Worm (Caenorhabditis elegans) whole organism, L1 larva: ENCODE data around the gene T25B9.12.

Experiments
- C04F5.9 ChIP-seq: sonication (generic microtip); optimal IDR thresholded peaks from 2 replicates; lab custom pipeline; 2016; ENCODE audit warnings: missing genetic modification characterization, missing compliant biosample characterization
- C16A3.4 ChIP-seq: fragments of 150-350 bp; optimal IDR thresholded peaks from 2 replicates; lab custom pipeline; 2014; ENCODE audit warnings: missing biosample characterization, missing genetic modification characterization
- F16B12.6 ChIP-seq: fragments of 150-350 bp; optimal IDR thresholded peaks from 2 replicates; lab custom pipeline; 2014; ENCODE audit warnings: missing biosample characterization, missing genetic modification characterization
- aly-2 ChIP-seq: fragments of 150-350 bp; optimal IDR thresholded peaks from 2 replicates; lab custom pipeline; 2014; ENCODE audit warnings: missing biosample characterization, missing genetic modification characterization
- ceh-8 ChIP-seq: fragments of 200-800 bp; sonication (Bioruptor generic); optimal IDR thresholded peaks from 2 replicates; lab custom pipeline; 2018; ENCODE audit warnings: mild to moderate bottlenecking, missing genetic modification characterization, moderate library complexity, missing compliant biosample characterization
- ceh-88 ChIP-seq: fragments of 200-800 bp; sonication (Bioruptor generic); IDR thresholded peaks from 2 replicates; pipeline ENCODE4 v1.3.6; 2022; ENCODE audit warnings: missing genetic modification characterization, missing compliant biosample characterization
- ceh-90 ChIP-seq: sonication (generic microtip); optimal IDR thresholded peaks from 2 replicates; lab custom pipeline; 2016; ENCODE audit warnings: missing genetic modification characterization, missing compliant biosample characterization
- efl-1 ChIP-seq, 4 experiments: fragments of 150-350 bp; optimal IDR thresholded peaks in 3 of 4; peaks in 1 of 4; 1 replicate in 1 of 4; 2 replicates in 3 of 4; lab custom pipeline; 2014; ENCODE audit warnings: missing biosample characterization in 2 of 4, missing genetic modification characterization in 2 of 4, missing genetic modification reagents in 2 of 4
- efl-3 ChIP-seq: fragments of 200-800 bp; sonication (Bioruptor generic); optimal IDR thresholded peaks from 2 replicates; lab custom pipeline; 2018; ENCODE audit warnings: mild to moderate bottlenecking, missing genetic modification characterization, missing compliant biosample characterization
- elt-2 ChIP-seq: sonication (generic microtip); optimal IDR thresholded peaks from 2 replicates; lab custom pipeline; 2016; ENCODE audit warnings: missing genetic modification characterization, mild to moderate bottlenecking, inconsistent platforms, missing compliant biosample characterization, missing genetic modification reagents
- elt-3 ChIP-seq, 6 experiments: fragments of 150-350 bp in 1 of 6; sonication (generic microtip); optimal IDR thresholded peaks; 2 replicates each; lab custom pipeline; 2017 to 2018; ENCODE audit warnings: missing biosample characterization in 6 of 6, missing genetic modification characterization in 6 of 6, inconsistent platforms in 1 of 6
- ets-5 ChIP-seq: fragments of 200-800 bp; sonication (Bioruptor generic); IDR thresholded peaks from 2 replicates; pipeline ENCODE4 v1.3.6; 2022; ENCODE audit warnings: missing genetic modification characterization, missing compliant biosample characterization
- fkh-10 ChIP-seq: sonication (generic microtip); optimal IDR thresholded peaks from 2 replicates; lab custom pipeline; 2017; ENCODE audit warnings: missing biosample characterization, missing genetic modification reagents, missing genetic modification characterization
- fkh-4 ChIP-seq: sonication (generic microtip); optimal IDR thresholded peaks from 2 replicates; lab custom pipeline; 2016; ENCODE audit warnings: missing compliant biosample characterization, missing genetic modification characterization, borderline replicate concordance
- fkh-8 ChIP-seq: sonication (generic microtip); optimal IDR thresholded peaks from 2 replicates; lab custom pipeline; 2016; ENCODE audit warnings: mild to moderate bottlenecking, missing genetic modification characterization, missing compliant biosample characterization
- fos-1 ChIP-seq: fragments of 150-350 bp; optimal IDR thresholded peaks from 2 replicates; lab custom pipeline; 2014; ENCODE audit warnings: missing biosample characterization, missing genetic modification characterization
- hlh-17 ChIP-seq: fragments of 200-800 bp; sonication (Bioruptor generic); optimal IDR thresholded peaks from 2 replicates; lab custom pipeline; 2018; ENCODE audit warnings: missing genetic modification characterization, mild to moderate bottlenecking, missing compliant biosample characterization, moderate library complexity, borderline replicate concordance
- isw-1 ChIP-seq: fragments of 200-800 bp; sonication (Bioruptor generic); IDR thresholded peaks from 2 replicates; pipeline ENCODE4 v1.3.6; 2022; ENCODE audit warnings: missing genetic modification characterization, missing compliant biosample characterization
- jun-1 ChIP-seq: fragments of 150-350 bp; optimal IDR thresholded peaks from 2 replicates; lab custom pipeline; 2014; ENCODE audit warnings: missing biosample characterization, missing genetic modification reagents, missing genetic modification characterization
- lin-14 ChIP-seq: fragments of 200-800 bp; sonication (Bioruptor generic); optimal IDR thresholded peaks from 2 replicates; lab custom pipeline; 2018; ENCODE audit warnings: mild to moderate bottlenecking, missing genetic modification characterization, moderate library complexity, missing compliant biosample characterization
- lin-15B ChIP-seq: fragments of 150-350 bp; sonication (generic microtip); optimal IDR thresholded peaks from 3 replicates; lab custom pipeline; 2014; ENCODE audit warnings: missing biosample characterization, missing genetic modification characterization
- lin-35 ChIP-seq, 2 experiments: fragments of 150-350 bp; optimal IDR thresholded peaks; 2 replicates each; lab custom pipeline; 2014; ENCODE audit warnings: missing biosample characterization in 2 of 2, missing genetic modification characterization in 2 of 2, missing genetic modification reagents in 2 of 2
- lin-39 ChIP-seq: fragments of 150-350 bp; optimal IDR thresholded peaks from 2 replicates; lab custom pipeline; 2014; ENCODE audit warnings: missing biosample characterization, missing genetic modification reagents, missing genetic modification characterization
- mab-9 ChIP-seq: fragments of 200-800 bp; sonication (Bioruptor generic); IDR thresholded peaks from 2 replicates; pipeline ENCODE4 v1.3.6; 2022; ENCODE audit warnings: missing genetic modification reagents, missing genetic modification characterization, missing compliant biosample characterization
- mdl-1 ChIP-seq, 2 experiments: fragments of 150-350 bp; optimal IDR thresholded peaks; 2 replicates each; lab custom pipeline; 2014 to 2017; ENCODE audit warnings: missing biosample characterization in 2 of 2, missing genetic modification characterization in 2 of 2, inconsistent platforms in 1 of 2
- nhr-11 ChIP-seq: fragments of 150-350 bp; optimal IDR thresholded peaks from 2 replicates; lab custom pipeline; 2014; ENCODE audit warnings: missing biosample characterization, missing genetic modification characterization
- nhr-19 ChIP-seq: fragments of 200-800 bp; sonication (Bioruptor generic); conservative IDR thresholded peaks from 2 replicates; pipeline ENCODE4 v1.3.6; 2022; ENCODE audit warnings: missing genetic modification characterization, missing compliant biosample characterization
- nhr-20 ChIP-seq: sonication (generic microtip); optimal IDR thresholded peaks from 2 replicates; lab custom pipeline; 2016; ENCODE audit warnings: mild to moderate bottlenecking, missing genetic modification characterization, missing compliant biosample characterization
- nhr-28 ChIP-seq: fragments of 150-350 bp; optimal IDR thresholded peaks from 2 replicates; lab custom pipeline; 2014; ENCODE audit warnings: missing biosample characterization, missing genetic modification characterization
- nhr-47 ChIP-seq: sonication (generic microtip); optimal IDR thresholded peaks from 2 replicates; lab custom pipeline; 2016; ENCODE audit warnings: mild to moderate bottlenecking, missing genetic modification characterization, moderate library complexity, missing compliant biosample characterization
- nhr-71 ChIP-seq: sonication (generic microtip); optimal IDR thresholded peaks from 2 replicates; lab custom pipeline; 2016; ENCODE audit warnings: mild to moderate bottlenecking, missing genetic modification characterization, moderate library complexity, missing compliant biosample characterization
- nhr-77 ChIP-seq: fragments of 150-350 bp; optimal IDR thresholded peaks from 2 replicates; lab custom pipeline; 2014; ENCODE audit warnings: missing biosample characterization, missing genetic modification characterization
- nhr-85 ChIP-seq: sonication (generic microtip); peaks from one replicate; lab custom pipeline; 2016; ENCODE audit warnings: missing genetic modification characterization, inconsistent platforms, missing compliant biosample characterization
- pqm-1 ChIP-seq: sonication (generic microtip); optimal IDR thresholded peaks from 3 replicates; lab custom pipeline; 2017; ENCODE audit warnings: missing biosample characterization, missing genetic modification characterization
- rnt-1 ChIP-seq: sonication (generic microtip); optimal IDR thresholded peaks from 2 replicates; lab custom pipeline; 2016; ENCODE audit warnings: mild to moderate bottlenecking, missing genetic modification characterization, moderate library complexity, missing compliant biosample characterization
- skn-1 ChIP-seq: fragments of 150-350 bp; optimal IDR thresholded peaks from 2 replicates; lab custom pipeline; 2014; ENCODE audit warnings: missing biosample characterization, missing genetic modification characterization
- snpc-4 ChIP-seq: fragments of 150-350 bp; optimal IDR thresholded peaks from 2 replicates; lab custom pipeline; 2014; ENCODE audit warnings: missing biosample characterization, missing genetic modification characterization
- sox-4 ChIP-seq: sonication (generic microtip); optimal IDR thresholded peaks from 2 replicates; lab custom pipeline; 2016; ENCODE audit warnings: missing genetic modification characterization, missing compliant biosample characterization
- sptf-1 ChIP-seq: fragments of 150-350 bp; optimal IDR thresholded peaks from 2 replicates; lab custom pipeline; 2014; ENCODE audit warnings: missing biosample characterization, missing genetic modification characterization
- sup-37 ChIP-seq: fragments of 200-800 bp; sonication (Bioruptor generic); optimal IDR thresholded peaks from 2 replicates; lab custom pipeline; 2018; ENCODE audit warnings: mild to moderate bottlenecking, missing genetic modification characterization, missing compliant biosample characterization
- unc-130 ChIP-seq: fragments of 150-350 bp; optimal IDR thresholded peaks from 2 replicates; lab custom pipeline; 2017; ENCODE audit warnings: missing biosample characterization, missing genetic modification characterization, inconsistent platforms
- unc-62 ChIP-seq: fragments of 150-350 bp; optimal IDR thresholded peaks from 2 replicates; lab custom pipeline; 2014; ENCODE audit warnings: missing biosample characterization, missing genetic modification reagents, missing genetic modification characterization
- unc-86 ChIP-seq: sonication (generic microtip); optimal IDR thresholded peaks from 2 replicates; lab custom pipeline; 2016; ENCODE audit warnings: missing genetic modification characterization, missing compliant biosample characterization
- unc-98 ChIP-seq: fragments of 200-800 bp; sonication (Bioruptor generic); IDR thresholded peaks from 2 replicates; pipeline ENCODE4 v1.3.6; 2022; ENCODE audit warnings: missing genetic modification characterization, missing compliant biosample characterization
- xbp-1 ChIP-seq: sonication (generic microtip); optimal IDR thresholded peaks from 2 replicates; lab custom pipeline; 2016; ENCODE audit warnings: missing genetic modification characterization, missing compliant biosample characterization
- zag-1 ChIP-seq: fragments of 150-350 bp; optimal IDR thresholded peaks from 2 replicates; lab custom pipeline; 2014; ENCODE audit warnings: missing biosample characterization, missing genetic modification characterization
- ztf-11 ChIP-seq, 2 experiments: sonication (generic microtip); optimal IDR thresholded peaks; 2 replicates each; lab custom pipeline; 2016 to 2017; ENCODE audit warnings: missing genetic modification characterization in 2 of 2, missing biosample characterization in 1 of 2, missing compliant biosample characterization in 1 of 2

Gene T25B9.12

DNA sequence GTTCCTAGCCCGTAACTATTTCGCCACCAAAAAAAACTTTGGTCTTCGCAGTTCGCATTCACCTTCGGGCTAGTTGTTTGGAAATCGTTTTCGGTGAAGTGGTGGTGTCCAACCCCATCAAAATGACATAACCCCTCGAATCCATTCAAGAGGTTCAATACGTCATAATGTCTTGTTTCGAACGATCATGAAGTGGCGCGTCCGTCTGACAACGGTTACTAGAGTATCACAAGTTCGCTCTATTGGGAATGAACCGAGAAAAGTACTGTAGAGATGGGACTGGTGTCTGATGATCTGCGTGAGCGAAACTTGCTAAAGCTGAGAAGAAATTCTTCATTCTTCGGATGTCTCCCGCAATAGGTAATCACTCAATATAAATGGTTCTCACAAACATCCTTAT lies 37.4 kb upstream of the T25B9.12 start, which contains the start of gene ZC168.2:
ZC168.2 (plus strand) TSS at position 301 of the 400 bp plus-strand sequence.
- TF ChIP-seq ceh-90 (tag; lab: Kevin White, UChicago) (no peak), efl-1 (optimal IDR thresholded peaks at IDR 0.05; lab: Kevin White, UChicago) (no peak), efl-1 (GFP tag; optimal IDR thresholded peaks at IDR 0.05 in 1 of 2; lab: Kevin White, UChicago) (peak in 1 of 2 experiments; percentile 83)

- TF ChIP-seq nhr-71 (tag; lab: Kevin White, UChicago) (peak; percentile 90), skn-1 (tag; lab: Kevin White, UChicago) (peak; percentile 83), ceh-88 (GFP tag; lab: Robert Waterston, UW) (no peak), unc-86 (tag; lab: Kevin White, UChicago) (peak; percentile 71), mdl-1 (tag; optimal IDR thresholded peaks at IDR 0.05; lab: Kevin White, UChicago) (peak in 1 of 2 experiments; percentile 66), ceh-90 (tag; lab: Kevin White, UChicago) (peak; percentile 19), F16B12.6 (tag; lab: Kevin White, UChicago) (peak; percentile 41), efl-1 (optimal IDR thresholded peaks at IDR 0.05; lab: Kevin White, UChicago) (peak; percentile 94 to 98), efl-1 (GFP tag; optimal IDR thresholded peaks at IDR 0.05 in 1 of 2; lab: Kevin White, UChicago) (peak; percentile 98 to 100), nhr-19 (peak; percentile 82), nhr-77 (tag; lab: Kevin White, UChicago) (peak; percentile 51), fkh-8 (tag; lab: Kevin White, UChicago) (peak; percentile 52), ztf-11 (tag; optimal IDR thresholded peaks at IDR 0.05; lab: Kevin White, UChicago) (no peak), ceh-8 (GFP tag; lab: Kevin White, UChicago) (peak; percentile 3), C04F5.9 (tag; lab: Kevin White, UChicago) (peak; percentile 33), fos-1 (tag; lab: Kevin White, UChicago) (peak; percentile 34), nhr-85 (tag; lab: Kevin White, UChicago) (peak; percentile 79), sox-4 (tag; lab: Kevin White, UChicago) (peak; percentile 27), snpc-4 (peak; percentile 53), zag-1 (tag; lab: Kevin White, UChicago) (no peak), rnt-1 (tag; lab: Kevin White, UChicago) (peak; percentile 87), nhr-20 (tag; lab: Kevin White, UChicago) (peak; percentile 80), isw-1 (GFP tag; lab: Robert Waterston, UW) (peak; percentile 76), elt-2 (tag; lab: Kevin White, UChicago) (no peak), nhr-28 (tag; lab: Kevin White, UChicago) (no peak), jun-1 (tag; lab: Kevin White, UChicago) (peak; percentile 58), unc-98 (GFP tag; lab: Robert Waterston, UW) (no peak), lin-39 (tag; lab: Kevin White, UChicago) (peak; percentile 44), nhr-47 (tag; lab: Kevin White, UChicago) (peak; percentile 88), lin-15B (peak; percentile 95), fkh-4 (tag; lab: Kevin White, UChicago) (no peak), sptf-1 (tag; lab: Kevin White, UChicago) (no peak), fkh-10 (GFP tag; lab: Kevin White, UChicago) (peak; percentile 17), unc-130 (peak; percentile 87), unc-62 (no peak), elt-3 (tag; optimal IDR thresholded peaks at IDR 0.05; lab: Kevin White, UChicago) (peak in 4 of 6 experiments; percentile 17 to 81 (median 44)), efl-3 (GFP tag; lab: Kevin White, UChicago) (no peak), lin-35 (GFP tag; optimal IDR thresholded peaks at IDR 0.05; lab: Kevin White, UChicago) (peak; percentile 97 to 99), lin-14 (GFP tag; lab: Kevin White, UChicago) (peak; percentile 74), sup-37 (GFP tag; lab: Kevin White, UChicago) (peak; percentile 10), hlh-17 (GFP tag; lab: Kevin White, UChicago) (no peak), xbp-1 (peak; percentile 86), nhr-11 (peak; percentile 44), mab-9 (no peak), pqm-1 (no peak), ets-5 (no peak), aly-2 (tag; lab: Kevin White, UChicago) (peak; percentile 54), C16A3.4 (tag; lab: Kevin White, UChicago) (peak; percentile 86)
These were observed 30.4 kb upstream of the T25B9.12 start, which contains the start of the genes orc-5 and cyb-1 for ce11 chrIV:10734527-10735436. orc-5 (minus strand) TSS chrIV:10734588. cyb-1 (plus strand) TSS chrIV:10735216.
